Worm (Caenorhabditis elegans): ENCODE data around the gene C14E2.1.

DNA sequence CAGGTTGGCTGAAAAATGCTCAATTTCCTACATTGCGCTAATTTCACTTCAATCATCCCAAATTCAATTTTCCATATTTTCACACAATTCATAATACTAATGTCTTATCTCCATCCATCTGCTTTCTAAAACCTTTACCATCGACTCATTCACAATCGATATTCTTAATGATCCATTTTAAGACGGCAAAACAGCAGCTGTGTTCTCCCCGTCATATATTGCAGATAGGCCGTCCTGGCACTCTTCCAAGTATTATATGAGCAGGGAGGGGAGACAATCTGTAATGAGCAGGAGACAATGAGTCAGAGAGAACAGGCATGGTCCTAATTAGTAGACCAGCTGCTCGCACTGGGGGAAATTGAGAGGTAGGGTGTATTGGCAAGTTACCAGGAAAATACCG is 31.5 kb downstream of the C14E2.1 start:
- no peak for TF ChIP-seq dpl-1 (GFP tag; optimal IDR thresholded peaks at IDR 0.05)
- no peak for TF ChIP-seq snpc-4 (tag; optimal IDR thresholded peaks at IDR 0.05)
- no peak for TF ChIP-seq ZK546.5 (tag; optimal IDR thresholded peaks at IDR 0.05)
- no peak for TF ChIP-seq ces-1 (GFP tag; optimal IDR thresholded peaks at IDR 0.05)
- no peak for TF ChIP-seq nhr-111 (GFP tag; optimal IDR thresholded peaks at IDR 0.05)
- TF ChIP-seq aly-2 (tag; optimal IDR thresholded peaks at IDR 0.05), result no peak
- no peak for TF ChIP-seq mdl-1 (tag; optimal IDR thresholded peaks at IDR 0.05)

Data from whole organism, L4 larva.